Worm (Caenorhabditis elegans): ENCODE measurements around the gene T26C11.4.

DNA sequence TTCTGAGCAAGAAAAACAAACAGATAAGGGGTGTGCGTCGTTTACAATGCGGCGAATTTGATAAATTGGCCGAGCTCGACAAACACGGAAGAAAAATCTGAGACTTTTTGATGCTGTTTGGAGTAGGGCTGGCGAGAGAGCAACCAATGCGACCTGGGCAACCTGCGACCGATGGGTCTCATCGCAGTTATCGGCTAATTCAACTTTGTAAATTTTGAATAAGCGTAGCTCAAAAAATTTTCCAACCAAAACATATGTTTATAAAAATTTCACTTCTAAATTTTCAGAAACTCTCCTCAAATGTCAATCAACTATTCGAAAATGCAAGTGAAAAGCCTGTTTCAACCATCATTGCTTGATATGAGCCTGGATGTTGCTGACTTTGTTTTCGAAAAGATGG lies 46.5 kb upstream of the T26C11.4 start, which contains the start of gene B0294.3:
- TF ChIP-seq lin-13 (GFP tag; optimal IDR thresholded peaks at IDR 0.05) (no peak), snpc-4 (tag; optimal IDR thresholded peaks at IDR 0.05) (no peak), pqm-1 (tag; optimal IDR thresholded peaks at IDR 0.05) (no peak), unc-62 (GFP tag; optimal IDR thresholded peaks at IDR 0.05) (no peak), dpl-1 (GFP tag; optimal IDR thresholded peaks at IDR 0.05) (no peak), pag-3 (tag; optimal IDR thresholded peaks at IDR 0.05; ENCODE audit: borderline replicate concordance, insufficient read depth) (no peak), unc-130 (tag; optimal IDR thresholded peaks at IDR 0.05) (no peak), nhr-237 (tag; optimal IDR thresholded peaks at IDR 0.05) (no peak), ceh-82 (tag; optimal IDR thresholded peaks at IDR 0.05) (no peak), nhr-77 (tag; optimal IDR thresholded peaks at IDR 0.05) (no peak), ztf-11 (tag; optimal IDR thresholded peaks at IDR 0.05) (no peak), nhr-85 (tag) (no peak), egl-27 (tag; optimal IDR thresholded peaks at IDR 0.05) (no peak)
